Fruit fly (Drosophila melanogaster) whole organism: ENCODE data around the gene Pldn.

Experiments
- CG8478 ChIP-seq: fragments of >200 bp; optimal IDR thresholded peaks from 2 replicates; lab custom pipeline; 2018; ENCODE audit warnings: inconsistent platforms
- Dll ChIP-seq: fragments of >200 bp; optimal IDR thresholded peaks from 2 replicates; lab custom pipeline; 2017

DNA sequence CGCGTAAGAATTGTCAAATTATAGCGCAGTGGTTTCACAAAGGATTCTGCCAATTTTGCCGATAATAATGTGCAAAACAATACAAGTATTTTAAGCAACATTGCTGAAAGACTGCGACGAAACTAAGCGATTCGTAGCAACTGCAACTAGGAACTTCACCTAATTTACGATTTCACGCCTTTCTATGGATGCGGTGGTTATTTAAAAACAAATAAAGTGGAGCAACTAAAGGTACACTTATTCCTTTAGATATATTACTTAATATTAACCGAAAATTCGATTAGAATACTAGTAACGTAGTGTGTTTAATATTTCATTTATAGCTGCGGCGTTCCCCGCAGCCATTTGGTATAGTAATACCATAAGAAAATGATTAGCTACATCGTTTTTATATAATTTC lies 45.3 kb downstream of the Pldn start, which contains the start of gene CG6071:
- TF ChIP-seq Dll (no peak), CG8478 (no peak)
